Fruit fly (Drosophila melanogaster) whole organism, embryonic: ENCODE results near the gene CG14071.
A peak's percentile ranks its signal among the peaks of the same experiment; 100 is the strongest.

ENCODE experiments used
- Adf1 ChIP-seq: fragments of 200-800 bp; sonication (Bioruptor generic); IDR thresholded peaks from 2 replicates; pipeline ENCODE4 v1.3.6; 2022; ENCODE audit warnings: missing biosample characterization, missing genetic modification characterization
- Atf6 ChIP-seq: fragments of 200-800 bp; sonication (Bioruptor generic); IDR thresholded peaks from 2 replicates; pipeline ENCODE4 v1.3.6; 2022; ENCODE audit warnings: missing biosample characterization, missing genetic modification characterization
- CG13624 ChIP-seq: fragments of 200-800 bp; sonication (Bioruptor generic); optimal IDR thresholded peaks from 2 replicates; lab custom pipeline; 2016; ENCODE audit warnings: missing biosample characterization, missing genetic modification characterization
- CG14441 ChIP-seq: fragments of 200-800 bp; sonication (Bioruptor generic); IDR thresholded peaks from 2 replicates; pipeline ENCODE4 v1.3.6; 2022; ENCODE audit warnings: missing biosample characterization, missing genetic modification characterization
- CG14965 ChIP-seq: fragments of 200-800 bp; sonication (Bioruptor generic); optimal IDR thresholded peaks from 2 replicates; lab custom pipeline; 2016; ENCODE audit warnings: missing biosample characterization, missing genetic modification characterization, borderline replicate concordance
- CG16815 ChIP-seq: fragments of 200-800 bp; sonication (Bioruptor generic); optimal IDR thresholded peaks from 3 replicates; lab custom pipeline; 2017; ENCODE audit warnings: missing biosample characterization, mild to moderate bottlenecking, missing genetic modification characterization
- CG17186 ChIP-seq: fragments of 200-800 bp; sonication (Bioruptor generic); optimal IDR thresholded peaks from 3 replicates; lab custom pipeline; 2017; ENCODE audit warnings: missing biosample characterization, missing genetic modification reagents, missing genetic modification characterization
- CG17361 ChIP-seq: fragments of 200-800 bp; sonication (Bioruptor generic); IDR thresholded peaks from 3 replicates; pipeline ENCODE4 v1.3.6; 2022; ENCODE audit warnings: missing biosample characterization, missing genetic modification characterization
- CG17385 ChIP-seq: fragments of 200-800 bp; sonication (Bioruptor generic); optimal IDR thresholded peaks from 3 replicates; lab custom pipeline; 2018; ENCODE audit warnings: missing biosample characterization, mild to moderate bottlenecking, missing genetic modification characterization
- CG2116 ChIP-seq: fragments of 200-800 bp; sonication (Bioruptor generic); optimal IDR thresholded peaks from 3 replicates; lab custom pipeline; 2018; ENCODE audit warnings: missing biosample characterization, mild to moderate bottlenecking, missing genetic modification characterization
- CG33213 ChIP-seq: fragments of 200-800 bp; sonication (Bioruptor generic); optimal IDR thresholded peaks from 3 replicates; lab custom pipeline; 2016; ENCODE audit warnings: missing biosample characterization, missing genetic modification characterization
- CG3847 ChIP-seq: fragments of 200-800 bp; sonication (Bioruptor generic); IDR thresholded peaks from 2 replicates; pipeline ENCODE4 v1.3.6; 2022; ENCODE audit warnings: missing biosample characterization, missing genetic modification characterization
- CG3995 ChIP-seq: fragments of 200-800 bp; sonication (Bioruptor generic); optimal IDR thresholded peaks from 3 replicates; lab custom pipeline; 2016; ENCODE audit warnings: missing biosample characterization, missing genetic modification characterization
- CG7556 ChIP-seq: fragments of 200-800 bp; sonication (Bioruptor generic); optimal IDR thresholded peaks from 2 replicates; lab custom pipeline; 2017; ENCODE audit warnings: missing biosample characterization, mild to moderate bottlenecking, missing genetic modification characterization
- CG7745 ChIP-seq: fragments of 200-800 bp; sonication (Bioruptor generic); optimal IDR thresholded peaks from 2 replicates; lab custom pipeline; 2018; ENCODE audit warnings: missing biosample characterization, mild to moderate bottlenecking, missing genetic modification characterization, moderate library complexity
- CG7839 ChIP-seq: fragments of 200-800 bp; sonication (Bioruptor generic); optimal IDR thresholded peaks from 3 replicates; lab custom pipeline; 2018; ENCODE audit warnings: missing biosample characterization, mild to moderate bottlenecking, missing genetic modification characterization, moderate library complexity
- CG8478 ChIP-seq: fragments of >200 bp; optimal IDR thresholded peaks from 2 replicates; lab custom pipeline; 2018
- Deaf1 ChIP-seq: fragments of 200-800 bp; optimal IDR thresholded peaks from 3 replicates; lab custom pipeline; 2019; ENCODE audit warnings: missing biosample characterization, mild to moderate bottlenecking, missing genetic modification characterization, moderate library complexity
- Dip2 ChIP-seq: fragments of 200-800 bp; sonication (Bioruptor generic); IDR thresholded peaks from 2 replicates; pipeline ENCODE4 v1.3.6; 2022; ENCODE audit warnings: missing biosample characterization, missing genetic modification characterization
- Dref ChIP-seq: fragments of 200-800 bp; sonication (Bioruptor generic); IDR thresholded peaks from 2 replicates; pipeline ENCODE4 v1.3.6; 2022; ENCODE audit warnings: missing biosample characterization, missing genetic modification characterization
- Gug ChIP-seq: fragments of 200-800 bp; sonication (Bioruptor generic); IDR thresholded peaks from 4 replicates; pipeline ENCODE4 v1.3.6; 2022; ENCODE audit warnings: missing biosample characterization, missing genetic modification characterization
- Hmr ChIP-seq: fragments of 200-800 bp; sonication (Bioruptor generic); optimal IDR thresholded peaks from 3 replicates; lab custom pipeline; 2017; ENCODE audit warnings: mild to moderate bottlenecking, missing biosample characterization, missing genetic modification reagents, missing genetic modification characterization
- Hr51 ChIP-seq, 2 experiments: fragments of 200-800 bp; sonication (Bioruptor generic); optimal IDR thresholded peaks; 2 replicates in 1 of 2; 3 replicates in 1 of 2; lab custom pipeline; 2016 to 2018; ENCODE audit warnings: missing biosample characterization in 2 of 2, missing genetic modification characterization in 2 of 2, mild to moderate bottlenecking in 1 of 2, moderate library complexity in 1 of 2
- MBD-R2 ChIP-seq: fragments of 200-800 bp; sonication (Bioruptor generic); IDR thresholded peaks from 2 replicates; pipeline ENCODE4 v1.3.6; 2022; ENCODE audit warnings: missing biosample characterization, missing genetic modification characterization
- Myb ChIP-seq: fragments of 200-800 bp; sonication (Bioruptor generic); optimal IDR thresholded peaks from 2 replicates; lab custom pipeline; 2016; ENCODE audit warnings: missing biosample characterization, missing genetic modification characterization
- Nf-YA ChIP-seq: fragments of 200-800 bp; sonication (Bioruptor generic); IDR thresholded peaks from 2 replicates; pipeline ENCODE4 v1.3.6; 2022; ENCODE audit warnings: missing biosample characterization, missing genetic modification characterization
- Optix ChIP-seq: fragments of 200-800 bp; sonication (Bioruptor generic); IDR thresholded peaks from 3 replicates; pipeline ENCODE4 v1.3.6; 2022; ENCODE audit warnings: missing biosample characterization, missing genetic modification characterization
- Rx ChIP-seq: fragments of 200-800 bp; sonication (Bioruptor generic); IDR thresholded peaks from 2 replicates; pipeline ENCODE4 v1.3.6; 2022; ENCODE audit warnings: missing biosample characterization, missing genetic modification characterization
- Six4 ChIP-seq: fragments of 200-800 bp; sonication (Bioruptor generic); optimal IDR thresholded peaks from 2 replicates; lab custom pipeline; 2016; ENCODE audit warnings: missing biosample characterization, missing genetic modification characterization
- Ssrp ChIP-seq: fragments of 200-800 bp; sonication (Bioruptor generic); optimal IDR thresholded peaks from 2 replicates; lab custom pipeline; 2018; ENCODE audit warnings: missing biosample characterization, mild to moderate bottlenecking, missing genetic modification characterization, moderate library complexity
- TFAM ChIP-seq: fragments of 200-800 bp; sonication (Bioruptor generic); optimal IDR thresholded peaks from 2 replicates; lab custom pipeline; 2017; ENCODE audit warnings: missing biosample characterization, missing genetic modification characterization, inconsistent platforms
- Tbp ChIP-seq: fragments of >200 bp; optimal IDR thresholded peaks from 2 replicates; lab custom pipeline; 2018; ENCODE audit warnings: missing biosample characterization, missing genetic modification characterization
- aop ChIP-seq: fragments of 200-800 bp; sonication (Bioruptor generic); IDR thresholded peaks from 2 replicates; pipeline ENCODE4 v1.3.6; 2022; ENCODE audit warnings: missing biosample characterization, missing genetic modification characterization
- ap ChIP-seq: fragments of 200-800 bp; sonication (Bioruptor generic); IDR thresholded peaks from 2 replicates; pipeline ENCODE4 v1.3.6; 2022; ENCODE audit warnings: missing biosample characterization, missing genetic modification characterization
- ato ChIP-seq: fragments of 200-800 bp; sonication (Bioruptor generic); IDR thresholded peaks from 2 replicates; pipeline ENCODE4 v1.3.6; 2022; ENCODE audit warnings: missing biosample characterization, missing genetic modification characterization; ENCODE audit not compliant: partially characterized antibody
- dpn ChIP-seq, 2 experiments: fragments of 200-800 bp; sonication (Bioruptor generic); optimal IDR thresholded peaks; 3 replicates each; lab custom pipeline; 2016; ENCODE audit warnings: missing biosample characterization in 2 of 2, missing genetic modification characterization in 2 of 2
- fd3F ChIP-seq: fragments of 200-800 bp; sonication (Bioruptor generic); optimal IDR thresholded peaks from 2 replicates; lab custom pipeline; 2018; ENCODE audit warnings: missing biosample characterization, mild to moderate bottlenecking, missing genetic modification characterization, moderate library complexity
- gro ChIP-seq: fragments of 200-800 bp; sonication (Bioruptor generic); optimal IDR thresholded peaks from 2 replicates; lab custom pipeline; 2016; ENCODE audit warnings: missing biosample characterization, missing genetic modification characterization
- gsb-n ChIP-seq: fragments of 200-800 bp; sonication (Bioruptor generic); optimal IDR thresholded peaks from 3 replicates; lab custom pipeline; 2018; ENCODE audit warnings: missing biosample characterization, mild to moderate bottlenecking, missing genetic modification characterization
- knrl ChIP-seq: fragments of 200-800 bp; sonication (Bioruptor generic); IDR thresholded peaks from 3 replicates; pipeline ENCODE4 v1.3.6; 2022; ENCODE audit warnings: missing biosample characterization, missing genetic modification characterization; ENCODE audit not compliant: partially characterized antibody
- mam ChIP-seq: fragments of 200-800 bp; sonication (Bioruptor generic); optimal IDR thresholded peaks from 3 replicates; lab custom pipeline; 2016; ENCODE audit warnings: missing biosample characterization, missing genetic modification characterization
- pho ChIP-seq: fragments of 200-800 bp; sonication (Bioruptor generic); optimal IDR thresholded peaks from 2 replicates; lab custom pipeline; 2016; ENCODE audit warnings: missing biosample characterization, missing genetic modification characterization
- repo ChIP-seq: fragments of 200-800 bp; sonication (Bioruptor generic); optimal IDR thresholded peaks from 2 replicates; lab custom pipeline; 2016; ENCODE audit warnings: missing biosample characterization, missing genetic modification characterization
- run ChIP-seq: fragments of 200-800 bp; sonication (Bioruptor generic); optimal IDR thresholded peaks from 3 replicates; lab custom pipeline; 2018; ENCODE audit warnings: missing biosample characterization, mild to moderate bottlenecking, missing genetic modification characterization
- sob ChIP-seq: fragments of 200-800 bp; sonication (Bioruptor generic); IDR thresholded peaks from 2 replicates; pipeline ENCODE4 v1.3.6; 2022; ENCODE audit warnings: missing biosample characterization, missing genetic modification characterization
- tna ChIP-seq: fragments of 200-800 bp; sonication (Bioruptor generic); IDR thresholded peaks from 2 replicates; pipeline ENCODE4 v1.3.6; 2022; ENCODE audit warnings: missing biosample characterization, missing genetic modification characterization; ENCODE audit not compliant: partially characterized antibody
- wor ChIP-seq: fragments of 200-800 bp; sonication (Bioruptor generic); IDR thresholded peaks from 2 replicates; pipeline ENCODE4 v1.3.6; 2022; ENCODE audit warnings: missing biosample characterization, missing genetic modification characterization
- zen ChIP-seq: fragments of 200-800 bp; sonication (Bioruptor generic); optimal IDR thresholded peaks from 3 replicates; lab custom pipeline; 2018; ENCODE audit warnings: missing biosample characterization, mild to moderate bottlenecking, missing genetic modification characterization, moderate library complexity

Gene CG14071

DNA sequence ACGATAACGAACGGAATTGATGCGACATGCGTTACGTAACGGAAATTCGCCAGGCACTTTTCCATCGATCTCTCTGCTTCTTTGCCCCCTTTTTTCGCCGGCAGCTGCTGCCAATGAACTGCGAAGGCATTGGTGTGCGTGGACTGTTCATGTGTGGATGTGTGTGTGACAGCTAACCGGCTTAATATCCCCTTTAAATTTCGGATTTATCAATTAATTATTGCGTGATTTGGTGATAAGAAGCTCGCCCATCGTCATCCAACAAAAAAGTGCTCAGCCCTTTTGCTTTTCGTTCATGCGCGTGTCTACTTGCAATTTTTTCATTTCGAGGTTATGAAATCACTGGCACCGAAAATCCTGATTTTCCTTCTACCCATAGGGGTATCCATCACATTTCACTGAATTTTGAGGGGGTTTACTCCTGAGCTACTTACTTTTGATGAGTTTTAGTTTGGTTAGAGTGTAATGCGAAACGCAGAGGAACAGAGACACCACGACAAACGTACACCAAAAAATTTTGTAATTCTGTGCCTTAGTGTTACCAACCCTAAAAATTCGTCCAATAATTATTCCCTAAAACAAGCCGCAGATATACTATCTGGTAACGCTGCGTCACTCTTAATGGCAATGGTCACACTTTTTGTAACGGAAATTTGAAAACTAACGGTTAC, 38.3 kb downstream of the CG14071 start, which contains the start of gene porin (continued):
- peak; percentile 16 for TF ChIP-seq CG17186 (GFP tag; lab: Kevin White, UChicago)
- peak; percentile 77 for TF ChIP-seq CG17385 (GFP tag; lab: Kevin White, UChicago)
- TF ChIP-seq Six4 (GFP tag; lab: Kevin White, UChicago): no peak
- TF ChIP-seq dpn (GFP tag; optimal IDR thresholded peaks at IDR 0.05; lab: Kevin White, UChicago): peak in 1 of 2 experiments; percentile 6
- TF ChIP-seq CG13624 (GFP tag; lab: Kevin White, UChicago): peak; percentile 22
- TF ChIP-seq sob (GFP tag; lab: Robert Waterston, UW): peak; percentile 23; the same call in 1 of the 2 replicates
- 0 out of 3 replicates have a peak, but pooled peaks have one; percentile 17 for TF ChIP-seq CG17361 (GFP tag; lab: Robert Waterston, UW)
- peak; percentile 70 for TF ChIP-seq CG3847 (GFP tag; lab: Robert Waterston, UW)
- TF ChIP-seq pho: no peak
- no peak for TF ChIP-seq CG7839 (tag; lab: Kevin White, UChicago)
- peak; percentile 1 for TF ChIP-seq gsb-n
- TF ChIP-seq zen (tag; lab: Kevin White, UChicago): peak; percentile 53
- TF ChIP-seq Hmr (GFP tag; lab: Kevin White, UChicago): peak; percentile 62
- TF ChIP-seq CG3995 (GFP tag; lab: Kevin White, UChicago): peak; percentile 65
- TF ChIP-seq knrl (GFP tag; lab: Robert Waterston, UW): peak; percentile 12; the same call in 1 of the 3 replicates
- peak; percentile 17; the same call in 1 of the 2 replicates for TF ChIP-seq MBD-R2 (GFP tag; lab: Robert Waterston, UW)
- peak; percentile 59 for TF ChIP-seq CG2116 (GFP tag; lab: Kevin White, UChicago)
- TF ChIP-seq Myb (GFP tag; lab: Kevin White, UChicago): peak; percentile 100
- no peak for TF ChIP-seq CG7556
- 0 out of 2 replicates have a peak, but pooled peaks have one; percentile 17 for TF ChIP-seq Adf1 (GFP tag; lab: Robert Waterston, UW)
- peak; percentile 21 for TF ChIP-seq CG7745
- peak; percentile 57 for TF ChIP-seq CG33213 (GFP tag; lab: Kevin White, UChicago)

DNA sequence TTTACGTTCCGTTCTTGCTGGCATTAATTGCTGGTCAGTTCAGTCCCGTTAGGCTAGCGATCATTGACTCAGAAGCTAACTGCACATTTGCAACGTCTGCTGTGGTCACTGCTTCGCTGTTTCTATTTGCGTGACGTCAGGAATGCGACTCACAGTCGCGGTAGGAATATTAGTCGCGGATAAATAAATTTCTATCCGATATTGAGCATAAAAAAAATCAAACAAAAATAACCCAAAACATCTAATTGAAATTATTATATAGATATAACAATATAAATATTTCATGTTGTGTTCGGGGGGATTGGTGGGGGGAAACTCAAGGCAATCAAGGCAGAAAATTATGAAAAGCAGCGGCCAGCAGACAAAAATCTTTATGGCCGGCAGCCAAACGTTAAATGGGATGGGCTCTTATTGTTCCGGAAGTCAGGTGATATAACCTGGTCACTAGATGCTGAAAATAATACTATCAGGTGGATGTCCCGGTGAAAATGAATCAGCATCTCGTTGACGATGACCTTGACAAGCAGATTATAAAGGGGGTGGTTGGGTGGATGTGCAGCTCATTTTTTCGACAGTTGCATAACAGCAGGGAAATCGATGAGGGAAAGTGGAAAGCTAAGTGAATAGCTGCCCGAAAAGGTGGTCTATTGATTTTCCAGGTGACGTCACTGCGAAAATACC, 39.1 kb downstream of the CG14071 start, which contains the start of gene SmydA-3:
TSS of gene SmydA-3 (plus strand) at position 631 of the 681 bp plus-strand sequence.
- no peak for TF ChIP-seq tna (GFP tag; lab: Robert Waterston, UW)
- TF ChIP-seq CG14441 (GFP tag; lab: Robert Waterston, UW): 0 out of 2 replicates have a peak, but pooled peaks have one; percentile 25
- TF ChIP-seq Dref (GFP tag; lab: Robert Waterston, UW): no peak
- no peak for TF ChIP-seq repo (GFP tag; lab: Kevin White, UChicago)
- TF ChIP-seq ap (GFP tag; lab: Robert Waterston, UW): 0 out of 2 replicates have a peak, but pooled peaks have one; percentile 27
- no peak for TF ChIP-seq CG8478
- TF ChIP-seq mam (GFP tag; lab: Kevin White, UChicago): no peak
- no peak for TF ChIP-seq TFAM
- no peak for TF ChIP-seq Optix (GFP tag; lab: Robert Waterston, UW)
- no peak for TF ChIP-seq Gug (GFP tag; lab: Robert Waterston, UW)
- no peak for TF ChIP-seq Deaf1 (tag; lab: Kevin White, UChicago)
- no peak; the same call in 2 of the 3 replicates for TF ChIP-seq CG17361 (GFP tag; lab: Robert Waterston, UW)
- no peak for TF ChIP-seq wor (GFP tag; lab: Robert Waterston, UW)
- TF ChIP-seq Rx (GFP tag; lab: Robert Waterston, UW): no peak
- no peak for TF ChIP-seq gro
- no peak for TF ChIP-seq Tbp (GFP tag; lab: Kevin White, UChicago)
- no peak for TF ChIP-seq Nf-YA (GFP tag; lab: Robert Waterston, UW)
- no peak for TF ChIP-seq fd3F (GFP tag; lab: Kevin White, UChicago)
- no peak for TF ChIP-seq CG14965 (GFP tag; lab: Kevin White, UChicago)
- no peak for TF ChIP-seq aop (GFP tag; lab: Robert Waterston, UW)
- TF ChIP-seq Ssrp (tag; lab: Kevin White, UChicago): peak; percentile 18
- TF ChIP-seq Dip2: no peak
- TF ChIP-seq ato (GFP tag; lab: Robert Waterston, UW): no peak
- TF ChIP-seq run (tag; lab: Kevin White, UChicago): no peak
- no peak for TF ChIP-seq CG16815
- no peak for TF ChIP-seq Hr51 (GFP tag; optimal IDR thresholded peaks at IDR 0.05; lab: Kevin White, UChicago)
- no peak for TF ChIP-seq Atf6 (GFP tag; lab: Robert Waterston, UW)
- no peak for TF ChIP-seq Adf1 (GFP tag; lab: Robert Waterston, UW)
